Worm (Caenorhabditis elegans): ENCODE measurements around the gene poml-4.

ce11 chrII:1503663-1504062 lies 37.1 kb upstream of the poml-4 start:
- TF ChIP-seq elt-3 (tag; optimal IDR thresholded peaks at IDR 0.05) (peak in 5 of 6 experiments; percentile 10 to 87 (median 33)), elt-2 (tag; optimal IDR thresholded peaks at IDR 0.05) (peak; percentile 76), lin-35 (GFP tag; optimal IDR thresholded peaks at IDR 0.05) (peak in 1 of 2 experiments; percentile 2), nhr-76 (tag; optimal IDR thresholded peaks at IDR 0.05) (no peak), nhr-12 (tag; optimal IDR thresholded peaks at IDR 0.05) (no peak), unc-62 (GFP tag; optimal IDR thresholded peaks at IDR 0.05) (no peak), tbx-2 (tag; optimal IDR thresholded peaks at IDR 0.05) (no peak), fos-1 (tag; optimal IDR thresholded peaks at IDR 0.05) (no peak), lin-39 (tag; optimal IDR thresholded peaks at IDR 0.05) (no peak), ztf-11 (tag; optimal IDR thresholded peaks at IDR 0.05) (no peak), nhr-90 (tag; optimal IDR thresholded peaks at IDR 0.05; ENCODE audit: poor library complexity) (no peak), mdl-1 (tag; optimal IDR thresholded peaks at IDR 0.05) (no peak), skn-1 (tag; optimal IDR thresholded peaks at IDR 0.05) (no peak)

Data from whole organism, L1 larva.